Fruit fly (Drosophila melanogaster) whole organism, embryonic: ENCODE measurements around the gene ghi.
A peak's percentile ranks its signal among the peaks of the same experiment; 100 is the strongest.

Experiments used
- Asciz ChIP-seq: fragments of 200-800 bp; sonication (Bioruptor generic); optimal IDR thresholded peaks from 2 replicates; lab custom pipeline; 2017; ENCODE audit warnings: missing biosample characterization, mild to moderate bottlenecking, missing genetic modification characterization, missing genetic modification reagents
- C15 ChIP-seq: fragments of 200-800 bp; sonication (Bioruptor generic); IDR thresholded peaks from 3 replicates; pipeline ENCODE4 v1.3.6; 2022; ENCODE audit warnings: missing biosample characterization, missing genetic modification characterization
- CG10267 ChIP-seq: fragments of 200-800 bp; sonication (Bioruptor generic); optimal IDR thresholded peaks from 2 replicates; lab custom pipeline; 2018; ENCODE audit warnings: missing biosample characterization, mild to moderate bottlenecking, missing genetic modification characterization, moderate library complexity
- CG10321 ChIP-seq: fragments of 200-800 bp; sonication (Bioruptor generic); IDR thresholded peaks from 2 replicates; pipeline ENCODE4 v1.3.6; 2022; ENCODE audit warnings: missing biosample characterization, missing genetic modification characterization
- CG10431 ChIP-seq: fragments of 200-800 bp; sonication (Bioruptor generic); optimal IDR thresholded peaks from 3 replicates; lab custom pipeline; 2018; ENCODE audit warnings: missing biosample characterization, mild to moderate bottlenecking, missing genetic modification characterization
- CG10654 ChIP-seq: fragments of 200-800 bp; sonication (Bioruptor generic); optimal IDR thresholded peaks from 2 replicates; lab custom pipeline; 2016; ENCODE audit warnings: missing biosample characterization, missing genetic modification characterization
- CG11247 ChIP-seq: fragments of 200-800 bp; sonication (Bioruptor generic); IDR thresholded peaks from 2 replicates; pipeline ENCODE4 v1.3.6; 2022; ENCODE audit warnings: missing biosample characterization, missing genetic modification characterization
- CG11398 ChIP-seq: fragments of 200-800 bp; sonication (Bioruptor generic); optimal IDR thresholded peaks from 2 replicates; lab custom pipeline; 2016; ENCODE audit warnings: missing biosample characterization, missing genetic modification characterization
- CG12942 ChIP-seq: fragments of 200-800 bp; sonication (Bioruptor generic); optimal IDR thresholded peaks from 3 replicates; lab custom pipeline; 2016; ENCODE audit warnings: missing biosample characterization, missing genetic modification characterization
- CG14014 ChIP-seq: fragments of 200-800 bp; sonication (Bioruptor generic); IDR thresholded peaks from 2 replicates; pipeline ENCODE4 v1.3.6; 2022; ENCODE audit warnings: missing biosample characterization, missing genetic modification characterization
- CG14860 ChIP-seq: fragments of 200-800 bp; sonication (Bioruptor generic); IDR thresholded peaks from 3 replicates; pipeline ENCODE4 v1.3.6; 2022; ENCODE audit warnings: missing biosample characterization, missing genetic modification characterization; ENCODE audit not compliant: partially characterized antibody
- CG15601 ChIP-seq: fragments of 200-800 bp; sonication (Bioruptor generic); optimal IDR thresholded peaks from 3 replicates; lab custom pipeline; 2019; ENCODE audit warnings: missing biosample characterization, mild to moderate bottlenecking, missing genetic modification characterization, moderate library complexity
- CG17186 ChIP-seq: fragments of 200-800 bp; sonication (Bioruptor generic); optimal IDR thresholded peaks from 3 replicates; lab custom pipeline; 2017; ENCODE audit warnings: missing biosample characterization, missing genetic modification reagents, missing genetic modification characterization
- CG17359 ChIP-seq: fragments of 200-800 bp; sonication (Bioruptor generic); optimal IDR thresholded peaks from 3 replicates; lab custom pipeline; 2018; ENCODE audit warnings: missing biosample characterization, mild to moderate bottlenecking, missing genetic modification characterization, moderate library complexity
- CG2712 ChIP-seq: fragments of 200-800 bp; optimal IDR thresholded peaks from 3 replicates; lab custom pipeline; 2019; ENCODE audit warnings: missing biosample characterization, mild to moderate bottlenecking, missing genetic modification characterization, moderate library complexity
- CG2889 ChIP-seq: fragments of 200-800 bp; sonication (Bioruptor generic); IDR thresholded peaks from 3 replicates; pipeline ENCODE4 v1.3.6; 2022; ENCODE audit warnings: missing biosample characterization, missing genetic modification characterization
- CG3065 ChIP-seq: fragments of 200-800 bp; sonication (Bioruptor generic); optimal IDR thresholded peaks from 2 replicates; lab custom pipeline; 2016; ENCODE audit warnings: missing biosample characterization, missing genetic modification characterization
- CG31365 ChIP-seq: fragments of 200-800 bp; sonication (Bioruptor generic); optimal IDR thresholded peaks from 2 replicates; lab custom pipeline; 2018; ENCODE audit warnings: missing biosample characterization, mild to moderate bottlenecking, missing genetic modification characterization
- CG4404 ChIP-seq: fragments of 200-800 bp; sonication (Bioruptor generic); IDR thresholded peaks from 2 replicates; pipeline ENCODE4 v1.3.6; 2022; ENCODE audit warnings: missing biosample characterization, missing genetic modification characterization
- CG6689 ChIP-seq: fragments of 200-800 bp; sonication (Bioruptor generic); IDR thresholded peaks from 2 replicates; pipeline ENCODE4 v1.3.6; 2022; ENCODE audit warnings: missing biosample characterization, missing genetic modification characterization
- CG7556 ChIP-seq: fragments of 200-800 bp; sonication (Bioruptor generic); optimal IDR thresholded peaks from 2 replicates; lab custom pipeline; 2017; ENCODE audit warnings: missing biosample characterization, mild to moderate bottlenecking, missing genetic modification characterization
- CG7786 ChIP-seq: fragments of 200-800 bp; sonication (Bioruptor generic); optimal IDR thresholded peaks from 2 replicates; lab custom pipeline; 2016; ENCODE audit warnings: missing biosample characterization, missing genetic modification characterization
- CG7928 ChIP-seq: fragments of 200-800 bp; sonication (Bioruptor generic); optimal IDR thresholded peaks from 2 replicates; lab custom pipeline; 2017; ENCODE audit warnings: missing biosample characterization, mild to moderate bottlenecking, missing genetic modification characterization
- CG8290 ChIP-seq, 3 experiments: fragments of 200-800 bp; sonication (Bioruptor generic); optimal IDR thresholded peaks; 2 replicates each; lab custom pipeline; 2016 to 2019; ENCODE audit warnings: missing biosample characterization in 3 of 3, missing genetic modification characterization in 3 of 3, mild to moderate bottlenecking in 2 of 3, moderate library complexity in 1 of 3
- CG8924 ChIP-seq: fragments of 200-800 bp; optimal IDR thresholded peaks from 3 replicates; lab custom pipeline; 2019; ENCODE audit warnings: missing biosample characterization, mild to moderate bottlenecking, missing genetic modification characterization, moderate library complexity
- Ets97D ChIP-seq: fragments of 200-800 bp; sonication (Bioruptor generic); optimal IDR thresholded peaks from 3 replicates; lab custom pipeline; 2016; ENCODE audit warnings: missing biosample characterization, missing genetic modification characterization
- GATAe ChIP-seq: fragments of 200-800 bp; sonication (Bioruptor generic); conservative IDR thresholded peaks from 2 replicates; pipeline ENCODE4 v1.3.6; 2022; ENCODE audit warnings: missing biosample characterization, missing genetic modification characterization
- HLH54F ChIP-seq: fragments of 200-800 bp; sonication (Bioruptor generic); optimal IDR thresholded peaks from 3 replicates; lab custom pipeline; 2016; ENCODE audit warnings: missing biosample characterization, missing genetic modification characterization
- Hey ChIP-seq: fragments of 200-800 bp; sonication (Bioruptor generic); optimal IDR thresholded peaks from 3 replicates; lab custom pipeline; 2018; ENCODE audit warnings: missing biosample characterization, mild to moderate bottlenecking, missing genetic modification characterization
- HmgZ ChIP-seq: fragments of 200-800 bp; sonication (Bioruptor generic); optimal IDR thresholded peaks from 2 replicates; lab custom pipeline; 2018; ENCODE audit warnings: missing biosample characterization, mild to moderate bottlenecking, missing genetic modification characterization
- Hr3 ChIP-seq: fragments of 200-800 bp; sonication (Bioruptor generic); optimal IDR thresholded peaks from 3 replicates; lab custom pipeline; 2016; ENCODE audit warnings: missing biosample characterization, missing genetic modification characterization
- MBD-R2 ChIP-seq: fragments of 200-800 bp; sonication (Bioruptor generic); IDR thresholded peaks from 2 replicates; pipeline ENCODE4 v1.3.6; 2022; ENCODE audit warnings: missing biosample characterization, missing genetic modification characterization
- Sox102F ChIP-seq: fragments of 200-800 bp; sonication (Bioruptor generic); optimal IDR thresholded peaks from 2 replicates; lab custom pipeline; 2018; ENCODE audit warnings: missing biosample characterization, mild to moderate bottlenecking, missing genetic modification characterization, moderate library complexity
- abd-A ChIP-seq: fragments of 200-800 bp; sonication (Bioruptor generic); optimal IDR thresholded peaks from 3 replicates; lab custom pipeline; 2019; ENCODE audit warnings: missing biosample characterization, mild to moderate bottlenecking, missing genetic modification characterization, moderate library complexity
- ap ChIP-seq: fragments of 200-800 bp; sonication (Bioruptor generic); IDR thresholded peaks from 2 replicates; pipeline ENCODE4 v1.3.6; 2022; ENCODE audit warnings: missing biosample characterization, missing genetic modification characterization
- ase ChIP-seq: fragments of 200-800 bp; sonication (Bioruptor generic); IDR thresholded peaks from 3 replicates; pipeline ENCODE4 v1.3.6; 2022; ENCODE audit warnings: missing biosample characterization, missing genetic modification characterization
- ash1 ChIP-seq: fragments of 200-800 bp; sonication (Bioruptor generic); optimal IDR thresholded peaks from 2 replicates; lab custom pipeline; 2018; ENCODE audit warnings: missing biosample characterization, mild to moderate bottlenecking, missing genetic modification characterization
- crc ChIP-seq: fragments of 200-800 bp; sonication (Bioruptor generic); optimal IDR thresholded peaks from 2 replicates; lab custom pipeline; 2016; ENCODE audit warnings: missing biosample characterization, missing genetic modification characterization
- dm ChIP-seq: fragments of 200-800 bp; sonication (Bioruptor generic); optimal IDR thresholded peaks from 3 replicates; lab custom pipeline; 2016; ENCODE audit warnings: missing biosample characterization, missing genetic modification characterization
- dmrt11E ChIP-seq: fragments of 200-800 bp; sonication (Bioruptor generic); optimal IDR thresholded peaks from 3 replicates; lab custom pipeline; 2018; ENCODE audit warnings: missing biosample characterization, mild to moderate bottlenecking, missing genetic modification characterization, moderate library complexity
- dysf ChIP-seq: fragments of 200-800 bp; sonication (Bioruptor generic); IDR thresholded peaks from 3 replicates; pipeline ENCODE4 v1.3.6; 2022; ENCODE audit warnings: missing biosample characterization, missing genetic modification characterization
- ems ChIP-seq: fragments of 200-800 bp; sonication (Bioruptor generic); optimal IDR thresholded peaks from 3 replicates; lab custom pipeline; 2016; ENCODE audit warnings: missing biosample characterization, missing genetic modification characterization
- eve ChIP-seq, 2 experiments: fragments of >200 bp; optimal IDR thresholded peaks; 2 replicates each; lab custom pipeline; 2017; ENCODE audit warnings: missing biosample characterization in 2 of 2, missing genetic modification characterization in 2 of 2
- eyg ChIP-seq: fragments of 200-800 bp; sonication (Bioruptor generic); optimal IDR thresholded peaks from 3 replicates; lab custom pipeline; 2016; ENCODE audit warnings: missing biosample characterization, missing genetic modification characterization
- knrl ChIP-seq: fragments of 200-800 bp; sonication (Bioruptor generic); IDR thresholded peaks from 3 replicates; pipeline ENCODE4 v1.3.6; 2022; ENCODE audit warnings: missing biosample characterization, missing genetic modification characterization; ENCODE audit not compliant: partially characterized antibody
- lola ChIP-seq, 3 experiments: fragments of >200 bp in 2 of 3; fragments of 200-800 bp in 1 of 3; sonication (Bioruptor generic) in 1 of 3; optimal IDR thresholded peaks; 2 replicates each; lab custom pipeline; 2017 to 2019; ENCODE audit warnings: missing biosample characterization in 3 of 3, missing genetic modification characterization in 3 of 3, mild to moderate bottlenecking in 1 of 3, moderate library complexity in 1 of 3
- oc ChIP-seq: fragments of 200-800 bp; sonication (Bioruptor generic); optimal IDR thresholded peaks from 2 replicates; lab custom pipeline; 2018; ENCODE audit warnings: missing biosample characterization, mild to moderate bottlenecking, missing genetic modification characterization, moderate library complexity
- toy ChIP-seq: fragments of 200-800 bp; sonication (Bioruptor generic); IDR thresholded peaks from 2 replicates; pipeline ENCODE4 v1.3.6; 2022; ENCODE audit warnings: missing biosample characterization, missing genetic modification characterization
- twi ChIP-seq: fragments of 200-800 bp; optimal IDR thresholded peaks from 2 replicates; lab custom pipeline; 2019; ENCODE audit warnings: missing biosample characterization, mild to moderate bottlenecking, missing genetic modification characterization, moderate library complexity
- z ChIP-seq: fragments of 200-800 bp; sonication (Bioruptor generic); IDR thresholded peaks from 3 replicates; pipeline ENCODE4 v1.3.6; 2022; ENCODE audit warnings: missing biosample characterization, missing genetic modification characterization

Gene ghi

DNA sequence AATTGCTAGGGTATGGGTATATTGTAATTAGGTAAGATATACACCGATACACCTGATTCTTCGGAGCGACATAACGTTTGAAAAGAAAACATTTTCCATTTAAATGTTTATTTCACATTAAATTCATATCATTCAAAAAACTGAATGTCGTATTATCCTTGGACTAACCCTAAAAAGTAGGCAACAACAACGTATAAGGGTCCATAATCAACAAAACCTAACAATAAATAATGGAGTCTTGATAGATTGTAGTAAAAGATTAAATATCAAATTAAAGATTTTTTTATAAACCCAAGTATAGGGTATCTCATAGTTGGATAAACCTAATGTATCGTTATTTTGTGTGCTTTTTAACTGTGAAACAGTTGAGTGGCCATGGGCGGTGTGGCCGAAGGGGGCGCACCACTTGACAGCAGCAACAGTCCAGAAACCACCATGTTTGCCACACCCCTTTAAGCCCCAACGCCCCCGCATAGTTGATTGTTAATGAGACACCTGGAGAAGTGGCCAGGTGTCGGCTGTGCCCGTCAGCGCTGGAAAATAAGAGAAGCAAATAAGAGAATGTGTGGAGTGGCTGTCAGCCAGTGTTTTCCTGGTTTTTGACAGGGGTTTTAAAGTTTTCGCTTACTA is 16.7 kb downstream of the ghi start (continued):
- TF ChIP-seq CG7556 (GFP tag; lab: Kevin White, UChicago) (peak; percentile 56), CG17186 (GFP tag; lab: Kevin White, UChicago) (no peak), CG8290 (GFP tag; optimal IDR thresholded peaks at IDR 0.05; lab: Kevin White, UChicago) (no peak), CG8290 (tag; optimal IDR thresholded peaks at IDR 0.05; lab: Kevin White, UChicago) (peak in 1 of 2 experiments; percentile 1), Ets97D (GFP tag; lab: Kevin White, UChicago) (no peak), ems (GFP tag; lab: Kevin White, UChicago) (no peak), abd-A (tag; lab: Kevin White, UChicago) (no peak), CG17359 (peak; percentile 16), MBD-R2 (GFP tag; lab: Robert Waterston, UW) (no peak), CG10654 (GFP tag; lab: Kevin White, UChicago) (no peak), toy (GFP tag; lab: Robert Waterston, UW) (no peak), ash1 (no peak), CG10431 (no peak), knrl (GFP tag; lab: Robert Waterston, UW) (no peak), Asciz (no peak), dm (GFP tag; lab: Kevin White, UChicago) (no peak), CG15601 (tag; lab: Kevin White, UChicago) (no peak), CG7786 (GFP tag; lab: Kevin White, UChicago) (peak; percentile 13), CG31365 (no peak), ap (GFP tag; lab: Robert Waterston, UW) (no peak), C15 (no peak), dysf (GFP tag; lab: Robert Waterston, UW) (peak; percentile 36; the same call in 1 of the 3 replicates), HLH54F (GFP tag; lab: Kevin White, UChicago) (no peak), CG11247 (GFP tag; lab: Robert Waterston, UW) (no peak), CG3065 (GFP tag; lab: Kevin White, UChicago) (no peak), CG12942 (GFP tag; lab: Kevin White, UChicago) (no peak), crc (GFP tag; lab: Kevin White, UChicago) (no peak), Sox102F (GFP tag; lab: Kevin White, UChicago) (peak; percentile 50), eve (GFP tag; optimal IDR thresholded peaks at IDR 0.05; lab: Kevin White, UChicago) (no peak), oc (tag; lab: Kevin White, UChicago) (no peak), CG10321 (GFP tag; lab: Robert Waterston, UW) (no peak), eyg (GFP tag; lab: Kevin White, UChicago) (no peak), CG11398 (no peak), ase (no peak), CG2712 (tag; lab: Kevin White, UChicago) (peak; percentile 34), lola (GFP tag; optimal IDR thresholded peaks at IDR 0.05; lab: Kevin White, UChicago) (no peak), twi (tag; lab: Kevin White, UChicago) (no peak), Hr3 (GFP tag; lab: Kevin White, UChicago) (peak; percentile 1), CG14860 (no peak), GATAe (GFP tag; lab: Robert Waterston, UW) (no peak), HmgZ (tag; lab: Kevin White, UChicago) (no peak), CG14014 (GFP tag; lab: Robert Waterston, UW) (no peak), CG10267 (tag; lab: Kevin White, UChicago) (peak; percentile 23), Hey (tag; lab: Kevin White, UChicago) (no peak), dmrt11E (no peak), CG4404 (GFP tag; lab: Robert Waterston, UW) (no peak), CG8924 (tag; lab: Kevin White, UChicago) (peak; percentile 27), CG2889 (GFP tag; lab: Robert Waterston, UW) (no peak), CG7928 (no peak), z (GFP tag; lab: Robert Waterston, UW) (no peak), CG6689 (GFP tag; lab: Robert Waterston, UW) (no peak)
